Fruit fly (Drosophila melanogaster): ENCODE results near the gene Gbeta5.

The Gbeta5 gene

dm6 chrX:8125224-8125649 is 26.8 kb downstream of the Gbeta5 start (continued):
- TF ChIP-seq Hr39 (optimal IDR thresholded peaks at IDR 0.05), result no peak
- TF ChIP-seq NFAT (GFP tag; IDR thresholded peaks at IDR 0.05), result 0 out of 2 replicates have a peak, but pooled peaks have one; percentile 31
- no peak for TF ChIP-seq CG18476 (GFP tag; optimal IDR thresholded peaks at IDR 0.05)
- no peak for TF ChIP-seq CG4404 (GFP tag; IDR thresholded peaks at IDR 0.05)
- TF ChIP-seq gt (GFP tag; IDR thresholded peaks at IDR 0.05), result no peak
- TF ChIP-seq Adf1 (GFP tag; IDR thresholded peaks at IDR 0.05), result no peak
- no peak for TF ChIP-seq Lhr (GFP tag; optimal IDR thresholded peaks at IDR 0.05)
- peak; percentile 51 for TF ChIP-seq CG2116 (GFP tag; optimal IDR thresholded peaks at IDR 0.05)
- TF ChIP-seq CG32532 (GFP tag; IDR thresholded peaks at IDR 0.05), result 0 out of 2 replicates have a peak, but pooled peaks have one; percentile 17
- TF ChIP-seq Antp (GFP tag; optimal IDR thresholded peaks at IDR 0.05), result no peak
- TF ChIP-seq CG9727 (GFP tag; optimal IDR thresholded peaks at IDR 0.05), result peak; percentile 53
- peak; percentile 62 for TF ChIP-seq Abd-B (GFP tag; optimal IDR thresholded peaks at IDR 0.05)
- TF ChIP-seq C15 (GFP tag; IDR thresholded peaks at IDR 0.05), result no peak
- TF ChIP-seq CG8388 (GFP tag; optimal IDR thresholded peaks at IDR 0.05), result peak; percentile 62
- TF ChIP-seq Dref (GFP tag; IDR thresholded peaks at IDR 0.05), result no peak
- TF ChIP-seq ssp (GFP tag; IDR thresholded peaks at IDR 0.05), result no peak
- no peak for TF ChIP-seq CG7745 (tag; optimal IDR thresholded peaks at IDR 0.05)
- TF ChIP-seq CG1603 (tag; optimal IDR thresholded peaks at IDR 0.05), result no peak
- no peak for TF ChIP-seq CG4854 (GFP tag; optimal IDR thresholded peaks at IDR 0.05)
- TF ChIP-seq ewg (GFP tag; optimal IDR thresholded peaks at IDR 0.05), result peak; percentile 39
- TF ChIP-seq Ets97D (GFP tag; optimal IDR thresholded peaks at IDR 0.05), result no peak
- TF ChIP-seq sr (GFP tag; IDR thresholded peaks at IDR 0.05), result no peak
- peak; percentile 47 for TF ChIP-seq az2 (GFP tag; optimal IDR thresholded peaks at IDR 0.05)
- TF ChIP-seq CG7372 (GFP tag; IDR thresholded peaks at IDR 0.05), result no peak; the same call in 1 of the 2 replicates
- TF ChIP-seq CG10366 (GFP tag; IDR thresholded peaks at IDR 0.05), result peak; percentile 19; the same call in 1 of the 2 replicates
- no peak for TF ChIP-seq CG1024 (GFP tag; IDR thresholded peaks at IDR 0.05)
- TF ChIP-seq croc (GFP tag; conservative IDR thresholded peaks at IDR 0.05), result peak; percentile 38; the same call in 2 of the 3 replicates
- no peak for TF ChIP-seq zen2 (GFP tag; IDR thresholded peaks at IDR 0.05; ENCODE audit: partially characterized antibody)
- no peak for TF ChIP-seq tx (GFP tag; optimal IDR thresholded peaks at IDR 0.05)
- TF ChIP-seq CG10543 (GFP tag; optimal IDR thresholded peaks at IDR 0.05), result no peak
- no peak for TF ChIP-seq Deaf1 (tag; optimal IDR thresholded peaks at IDR 0.05)
- no peak for TF ChIP-seq Elba2 (GFP tag; optimal IDR thresholded peaks at IDR 0.05)
- TF ChIP-seq CG15696 (tag; optimal IDR thresholded peaks at IDR 0.05), result peak; percentile 29
- no peak for TF ChIP-seq caup (GFP tag; optimal IDR thresholded peaks at IDR 0.05; ENCODE audit: severe bottlenecking)
- peak; percentile 65 for TF ChIP-seq Med (GFP tag)
- no peak for TF ChIP-seq knrl (GFP tag; IDR thresholded peaks at IDR 0.05; ENCODE audit: partially characterized antibody)
- peak; percentile 11 for TF ChIP-seq CG5180 (GFP tag; optimal IDR thresholded peaks at IDR 0.05)
- no peak for TF ChIP-seq CG17328 (GFP tag; IDR thresholded peaks at IDR 0.05)
- no peak for TF ChIP-seq HmgD (GFP tag; optimal IDR thresholded peaks at IDR 0.05)
- no peak for TF ChIP-seq CG11560 (tag; IDR thresholded peaks at IDR 0.05)
- peak; percentile 33 for TF ChIP-seq CG10654 (GFP tag; optimal IDR thresholded peaks at IDR 0.05)
- TF ChIP-seq ap (GFP tag; IDR thresholded peaks at IDR 0.05), result no peak
- TF ChIP-seq CG8765 (GFP tag; IDR thresholded peaks at IDR 0.05), result no peak
- TF ChIP-seq CG2889 (GFP tag; IDR thresholded peaks at IDR 0.05), result no peak
- TF ChIP-seq Bdp1 (GFP tag; optimal IDR thresholded peaks at IDR 0.05), result no peak
- peak; percentile 9 for TF ChIP-seq CG1529 (GFP tag; optimal IDR thresholded peaks at IDR 0.05)
- no peak for TF ChIP-seq pan (optimal IDR thresholded peaks at IDR 0.05)
- peak in 1 of 2 experiments; percentile 58 for TF ChIP-seq pan (GFP tag; optimal IDR thresholded peaks at IDR 0.05 in 1 of 2, IDR thresholded peaks at IDR 0.05 in 1 of 2)
- peak; percentile 60 for TF ChIP-seq CG6689 (GFP tag; IDR thresholded peaks at IDR 0.05)
- no peak for TF ChIP-seq CG16863 (GFP tag; optimal IDR thresholded peaks at IDR 0.05)
- no peak for TF ChIP-seq CG11696 (GFP tag; IDR thresholded peaks at IDR 0.05)
- peak; percentile 41 for TF ChIP-seq CG12942 (GFP tag; optimal IDR thresholded peaks at IDR 0.05)
- no peak for TF ChIP-seq jigr1 (GFP tag; IDR thresholded peaks at IDR 0.05)

Data from whole organism, embryonic.